Fruit fly (Drosophila melanogaster) whole organism, wandering third instar larva: Measurements from ENCODE around the gene Pxn.

Source experiments
- Abd-B ChIP-seq: fragments of >200 bp; optimal IDR thresholded peaks from 2 replicates; lab custom pipeline; 2017; ENCODE audit warnings: missing biosample characterization, missing genetic modification characterization
- OdsH ChIP-seq: fragments of 200-800 bp; sonication (Bioruptor generic); optimal IDR thresholded peaks from 2 replicates; lab custom pipeline; 2016; ENCODE audit warnings: missing biosample characterization, mild to moderate bottlenecking, missing genetic modification characterization
- Rel ChIP-seq, 2 experiments: fragments of 200-800 bp; sonication (Bioruptor generic) in 1 of 2; optimal IDR thresholded peaks; 2 replicates in 1 of 2; 3 replicates in 1 of 2; lab custom pipeline; 2016 to 2019; ENCODE audit warnings: mild to moderate bottlenecking in 2 of 2, missing biosample characterization in 2 of 2, missing genetic modification characterization in 2 of 2, moderate library complexity in 1 of 2
- dsf ChIP-seq: sonication (Bioruptor generic); optimal IDR thresholded peaks from 2 replicates; lab custom pipeline; 2016; ENCODE audit warnings: missing biosample characterization, missing genetic modification characterization, borderline replicate concordance
- foxo ChIP-seq, 2 experiments: fragments of 200-800 bp; sonication (Bioruptor generic); optimal IDR thresholded peaks; 2 replicates in 1 of 2; 3 replicates in 1 of 2; lab custom pipeline; 2016 to 2017; ENCODE audit warnings: missing biosample characterization in 2 of 2, missing genetic modification characterization in 2 of 2
- h ChIP-seq: fragments of 200-800 bp; sonication (Bioruptor generic); optimal IDR thresholded peaks from 3 replicates; lab custom pipeline; 2016; ENCODE audit warnings: missing biosample characterization, mild to moderate bottlenecking, missing genetic modification characterization
- pan ChIP-seq: fragments of >200 bp; optimal IDR thresholded peaks from 2 replicates; lab custom pipeline; 2017
- psq ChIP-seq: fragments of 200-800 bp; sonication (Bioruptor generic); optimal IDR thresholded peaks from 3 replicates; lab custom pipeline; 2017; ENCODE audit warnings: missing biosample characterization, mild to moderate bottlenecking, missing genetic modification characterization, moderate library complexity
- sage ChIP-seq: fragments of 200-800 bp; sonication (Bioruptor generic); optimal IDR thresholded peaks from 2 replicates; lab custom pipeline; 2016; ENCODE audit warnings: missing biosample characterization, mild to moderate bottlenecking, missing genetic modification characterization

dm6 chr3L:2600144-2600543, 29.7 kb downstream of the Pxn start, which contains the start of gene CG16986:
- TF ChIP-seq foxo (GFP tag; optimal IDR thresholded peaks at IDR 0.05; lab: Kevin White, UChicago) (no peak), sage (GFP tag; lab: Kevin White, UChicago) (no peak), Abd-B (no peak), OdsH (GFP tag; lab: Kevin White, UChicago) (no peak), dsf (no peak), h (GFP tag; lab: Kevin White, UChicago) (no peak), Rel (GFP tag; optimal IDR thresholded peaks at IDR 0.05; lab: Kevin White, UChicago) (no peak), Rel (tag; optimal IDR thresholded peaks at IDR 0.05; lab: Kevin White, UChicago) (no peak), pan (lab: Kevin White, UChicago) (no peak), psq (GFP tag; lab: Kevin White, UChicago) (no peak)
